Worm (Caenorhabditis elegans) whole organism, L2 larva: ENCODE results near the gene vig-1.
"Not testable (repeated sequence)": the region's sequence is repeated elsewhere in the genome, so short reads cannot be mapped to it uniquely, and the experiment has no call there.

Experiments used
- C34F6.9 ChIP-seq: fragments of 150-350 bp; optimal IDR thresholded peaks from 2 replicates; lab custom pipeline; 2014; ENCODE audit warnings: missing biosample characterization, missing genetic modification characterization
- F13H6.1 ChIP-seq: sonication (generic microtip); optimal IDR thresholded peaks from 2 replicates; lab custom pipeline; 2016; ENCODE audit warnings: missing genetic modification characterization, missing compliant biosample characterization
- R02D3.7 ChIP-seq: fragments of 150-350 bp; optimal IDR thresholded peaks from 2 replicates; lab custom pipeline; 2014; ENCODE audit warnings: missing biosample characterization, missing genetic modification characterization
- Y55F3AM.14 ChIP-seq: fragments of 200-800 bp; sonication (Bioruptor generic); optimal IDR thresholded peaks from 2 replicates; lab custom pipeline; 2018; ENCODE audit warnings: mild to moderate bottlenecking, missing genetic modification characterization, missing compliant biosample characterization
- ZK546.5 ChIP-seq: sonication (generic microtip); optimal IDR thresholded peaks from 2 replicates; lab custom pipeline; 2017; ENCODE audit warnings: missing biosample characterization, missing genetic modification characterization
- alr-1 ChIP-seq: fragments of 150-350 bp; optimal IDR thresholded peaks from 2 replicates; lab custom pipeline; 2014; ENCODE audit warnings: missing biosample characterization, missing genetic modification characterization
- ama-1 ChIP-seq: fragments of 150-350 bp; optimal IDR thresholded peaks from 2 replicates; lab custom pipeline; 2018; ENCODE audit warnings: inconsistent platforms
- ceh-16 ChIP-seq: fragments of 150-350 bp; optimal IDR thresholded peaks from 2 replicates; lab custom pipeline; 2014; ENCODE audit warnings: missing biosample characterization, missing genetic modification characterization
- crh-2 ChIP-seq: sonication (generic microtip); optimal IDR thresholded peaks from 2 replicates; lab custom pipeline; 2017; ENCODE audit warnings: missing biosample characterization, missing genetic modification characterization
- dmd-4 ChIP-seq: sonication (generic microtip); optimal IDR thresholded peaks from 2 replicates; lab custom pipeline; 2017; ENCODE audit warnings: missing biosample characterization, missing genetic modification characterization
- egl-27 ChIP-seq: sonication (generic microtip); optimal IDR thresholded peaks from 3 replicates; lab custom pipeline; 2017; ENCODE audit warnings: missing biosample characterization, missing genetic modification reagents, missing genetic modification characterization
- elt-1 ChIP-seq: fragments of 150-350 bp; optimal IDR thresholded peaks from 2 replicates; lab custom pipeline; 2014; ENCODE audit warnings: missing biosample characterization, missing genetic modification characterization
- elt-3 ChIP-seq: sonication (generic microtip); optimal IDR thresholded peaks from 2 replicates; lab custom pipeline; 2017; ENCODE audit warnings: missing biosample characterization, missing genetic modification characterization
- fos-1 ChIP-seq: fragments of 150-350 bp; optimal IDR thresholded peaks from 2 replicates; lab custom pipeline; 2014; ENCODE audit warnings: missing biosample characterization, missing genetic modification characterization
- gmeb-1 ChIP-seq: fragments of 150-350 bp; optimal IDR thresholded peaks from 2 replicates; lab custom pipeline; 2014; ENCODE audit warnings: missing biosample characterization, missing genetic modification characterization
- lin-11 ChIP-seq: fragments of 150-350 bp; sonication (generic microtip); optimal IDR thresholded peaks from 2 replicates; lab custom pipeline; 2014; ENCODE audit warnings: missing biosample characterization, missing genetic modification characterization, inconsistent platforms, mixed read lengths
- lin-39 ChIP-seq: fragments of 150-350 bp; optimal IDR thresholded peaks from 2 replicates; lab custom pipeline; 2014; ENCODE audit warnings: missing biosample characterization, missing genetic modification reagents, missing genetic modification characterization
- lsy-2 ChIP-seq, 2 experiments: fragments of 150-350 bp in 1 of 2; sonication (generic microtip) in 1 of 2; optimal IDR thresholded peaks; 2 replicates each; lab custom pipeline; 2014 to 2017; ENCODE audit warnings: missing biosample characterization in 2 of 2, missing genetic modification characterization in 2 of 2
- nhr-10 ChIP-seq: sonication (generic microtip); optimal IDR thresholded peaks from 2 replicates; lab custom pipeline; 2017; ENCODE audit warnings: missing biosample characterization, missing genetic modification characterization
- nhr-11 ChIP-seq: fragments of 150-350 bp; optimal IDR thresholded peaks from 2 replicates; lab custom pipeline; 2014; ENCODE audit warnings: missing biosample characterization, missing genetic modification characterization
- nhr-129 ChIP-seq: fragments of 150-350 bp; optimal IDR thresholded peaks from 2 replicates; lab custom pipeline; 2014; ENCODE audit warnings: missing biosample characterization, missing genetic modification characterization
- nhr-21 ChIP-seq: fragments of 150-350 bp; optimal IDR thresholded peaks from 2 replicates; lab custom pipeline; 2014; ENCODE audit warnings: missing biosample characterization, missing genetic modification characterization
- nhr-23 ChIP-seq: fragments of 150-350 bp; optimal IDR thresholded peaks from 2 replicates; lab custom pipeline; 2014; ENCODE audit warnings: missing biosample characterization, missing genetic modification reagents, missing genetic modification characterization
- nhr-237 ChIP-seq: fragments of 150-350 bp; optimal IDR thresholded peaks from 2 replicates; lab custom pipeline; 2014; ENCODE audit warnings: missing biosample characterization, missing genetic modification characterization
- nhr-25 ChIP-seq: fragments of 150-350 bp; sonication (generic microtip); optimal IDR thresholded peaks from 3 replicates; lab custom pipeline; 2014; ENCODE audit warnings: missing biosample characterization, missing genetic modification characterization
- nhr-77 ChIP-seq: fragments of 150-350 bp; optimal IDR thresholded peaks from 2 replicates; lab custom pipeline; 2014; ENCODE audit warnings: missing biosample characterization, missing genetic modification characterization
- peb-1 ChIP-seq: fragments of 150-350 bp; optimal IDR thresholded peaks from 2 replicates; lab custom pipeline; 2014; ENCODE audit warnings: missing biosample characterization, missing genetic modification characterization
- sem-4 ChIP-seq: fragments of 150-350 bp; optimal IDR thresholded peaks from 2 replicates; lab custom pipeline; 2014; ENCODE audit warnings: missing biosample characterization, missing genetic modification reagents, missing genetic modification characterization
- sma-3 ChIP-seq: sonication (generic microtip); optimal IDR thresholded peaks from 2 replicates; lab custom pipeline; 2016; ENCODE audit warnings: missing genetic modification reagents, missing genetic modification characterization, missing compliant biosample characterization
- sma-9 ChIP-seq, 2 experiments: fragments of 150-350 bp in 1 of 2; sonication (generic microtip) in 1 of 2; optimal IDR thresholded peaks; 2 replicates each; lab custom pipeline; 2014 to 2016; ENCODE audit warnings: missing genetic modification characterization in 2 of 2, mild to moderate bottlenecking in 1 of 2, missing biosample characterization in 1 of 2, missing compliant biosample characterization in 1 of 2, missing genetic modification reagents in 1 of 2, moderate library complexity in 1 of 2
- snpc-4 ChIP-seq: fragments of 150-350 bp; optimal IDR thresholded peaks from 2 replicates; lab custom pipeline; 2014; ENCODE audit warnings: missing biosample characterization, missing genetic modification characterization
- unc-39 ChIP-seq: fragments of 150-350 bp; optimal IDR thresholded peaks from 2 replicates; lab custom pipeline; 2014; ENCODE audit warnings: missing biosample characterization, missing genetic modification characterization
- unc-55 ChIP-seq: fragments of 150-350 bp; sonication (generic microtip); optimal IDR thresholded peaks from 3 replicates; lab custom pipeline; 2014; ENCODE audit warnings: missing biosample characterization, missing genetic modification reagents, missing genetic modification characterization
- unc-62 ChIP-seq: fragments of 150-350 bp; optimal IDR thresholded peaks from 2 replicates; lab custom pipeline; 2014; ENCODE audit warnings: missing biosample characterization, missing genetic modification reagents, missing genetic modification characterization
- ztf-1 ChIP-seq: fragments of 200-800 bp; sonication (Bioruptor generic); conservative IDR thresholded peaks from 2 replicates; pipeline ENCODE4 v1.3.6; 2022; ENCODE audit warnings: missing genetic modification characterization, missing compliant biosample characterization
- ztf-11 ChIP-seq: sonication (generic microtip); optimal IDR thresholded peaks from 2 replicates; lab custom pipeline; 2017; ENCODE audit warnings: missing biosample characterization, missing genetic modification characterization
- ztf-4 ChIP-seq: fragments of 150-350 bp; optimal IDR thresholded peaks from 2 replicates; lab custom pipeline; 2014; ENCODE audit warnings: missing biosample characterization, missing genetic modification characterization

Gene vig-1

ce11 chrII:1278350-1278749, 42.5 kb upstream of the vig-1 start, which contains the start of gene srz-63:
srz-63 (plus strand) TSS chrII:1278650.
- TF ChIP-seq Y55F3AM.14 (GFP tag; lab: Kevin White, UChicago); lsy-2 (tag; optimal IDR thresholded peaks at IDR 0.05; lab: Kevin White, UChicago); crh-2 (tag; lab: Kevin White, UChicago): not testable (repeated sequence)

ce11 chrII:1284985-1285384, 35.9 kb upstream of the vig-1 start:
- no peak for TF ChIP-seq ceh-16 (tag; lab: Kevin White, UChicago)
- TF ChIP-seq ztf-1 (GFP tag; lab: Robert Waterston, UW): no peak
- TF ChIP-seq unc-39: no peak
- no peak for TF ChIP-seq lin-11 (tag; lab: Kevin White, UChicago)
- TF ChIP-seq nhr-129: no peak
- no peak for TF ChIP-seq alr-1 (tag; lab: Kevin White, UChicago)
- TF ChIP-seq fos-1 (tag; lab: Kevin White, UChicago): no peak
- TF ChIP-seq nhr-23 (tag; lab: Kevin White, UChicago): no peak
- no peak for TF ChIP-seq nhr-77
- TF ChIP-seq C34F6.9 (tag; lab: Kevin White, UChicago): no peak
- no peak for TF ChIP-seq nhr-25 (tag; lab: Kevin White, UChicago)
- TF ChIP-seq egl-27 (tag; lab: Kevin White, UChicago): no peak
- no peak for TF ChIP-seq nhr-237 (tag; lab: Kevin White, UChicago)
- TF ChIP-seq unc-55 (GFP tag; lab: Kevin White, UChicago): no peak
- TF ChIP-seq sma-3 (GFP tag; lab: Kevin White, UChicago): no peak
- TF ChIP-seq sem-4: no peak

- TF ChIP-seq dmd-4 (tag; lab: Kevin White, UChicago): no peak
- TF ChIP-seq F13H6.1 (tag; lab: Kevin White, UChicago): no peak
- no peak for TF ChIP-seq egl-27 (tag; lab: Kevin White, UChicago)
- TF ChIP-seq unc-62 (GFP tag; lab: Kevin White, UChicago): no peak
- no peak for TF ChIP-seq sem-4
- TF ChIP-seq snpc-4 (tag; lab: Kevin White, UChicago): no peak
- no peak for TF ChIP-seq crh-2 (tag; lab: Kevin White, UChicago)
- TF ChIP-seq peb-1: no peak
- TF ChIP-seq lsy-2 (tag; optimal IDR thresholded peaks at IDR 0.05; lab: Kevin White, UChicago): no peak
- TF ChIP-seq nhr-21 (tag; lab: Kevin White, UChicago): no peak
- no peak for TF ChIP-seq nhr-23 (tag; lab: Kevin White, UChicago)
- no peak for TF ChIP-seq nhr-25 (tag; lab: Kevin White, UChicago)
- no peak for TF ChIP-seq elt-1 (tag; lab: Kevin White, UChicago)
- TF ChIP-seq elt-3 (tag; lab: Kevin White, UChicago): no peak
- TF ChIP-seq lin-39 (tag; lab: Kevin White, UChicago): no peak
- TF ChIP-seq ZK546.5 (tag; lab: Kevin White, UChicago): no peak
- TF ChIP-seq ztf-11 (tag; lab: Kevin White, UChicago): no peak
Observed at ce11 chrII:1285514-1285913, 35.3 kb upstream of the vig-1 start, which contains the start of the genes Y57G7A.6 and Y57G7A.3. Y57G7A.6 (minus strand) TSS chrII:1285614. Y57G7A.3 (plus strand) TSS chrII:1285782.

- TF ChIP-seq alr-1 (tag; lab: Kevin White, UChicago) (no peak), R02D3.7 (tag; lab: Kevin White, UChicago) (no peak), ceh-16 (tag; lab: Kevin White, UChicago) (no peak), unc-62 (GFP tag; lab: Kevin White, UChicago) (no peak), ama-1 (lab: Kevin White, UChicago) (no peak), sma-9 (GFP tag; optimal IDR thresholded peaks at IDR 0.05; lab: Kevin White, UChicago) (no peak), sma-9 (tag; optimal IDR thresholded peaks at IDR 0.05; lab: Kevin White, UChicago) (no peak), gmeb-1 (tag; lab: Kevin White, UChicago) (no peak), ztf-4 (tag; lab: Kevin White, UChicago) (no peak), peb-1 (no peak), crh-2 (tag; lab: Kevin White, UChicago) (no peak), fos-1 (tag; lab: Kevin White, UChicago) (no peak), nhr-11 (tag; lab: Kevin White, UChicago) (no peak), nhr-10 (tag; lab: Kevin White, UChicago) (no peak), ztf-11 (tag; lab: Kevin White, UChicago) (no peak), lin-11 (tag; lab: Kevin White, UChicago) (no peak), lin-39 (tag; lab: Kevin White, UChicago) (no peak)
Observed at ce11 chrII:1293157-1293556, 27.7 kb upstream of the vig-1 start, which contains the start of gene srz-64. srz-64 (minus strand) TSS chrII:1293257.
